Fruit fly (Drosophila melanogaster) whole organism, embryonic: ENCODE data around the gene Or67d.

ENCODE experiments used
- Antp ChIP-seq: fragments of 200-800 bp; sonication (Bioruptor generic); optimal IDR thresholded peaks from 3 replicates; lab custom pipeline; 2016; ENCODE audit warnings: missing biosample characterization, missing genetic modification characterization
- CG11695 ChIP-seq: fragments of 200-800 bp; sonication (Bioruptor generic); IDR thresholded peaks from 3 replicates; pipeline ENCODE4 v1.3.6; 2022; ENCODE audit warnings: missing biosample characterization, missing genetic modification characterization
- CG12299 ChIP-seq: fragments of 200-800 bp; sonication (Bioruptor generic); optimal IDR thresholded peaks from 2 replicates; lab custom pipeline; 2018; ENCODE audit warnings: missing biosample characterization, mild to moderate bottlenecking, missing genetic modification characterization
- CG12744 ChIP-seq: fragments of 200-800 bp; sonication (Bioruptor generic); optimal IDR thresholded peaks from 2 replicates; lab custom pipeline; 2016; ENCODE audit warnings: missing biosample characterization, missing genetic modification characterization
- CG15073 ChIP-seq: fragments of 200-800 bp; sonication (Bioruptor generic); optimal IDR thresholded peaks from 2 replicates; lab custom pipeline; 2016; ENCODE audit warnings: missing biosample characterization, missing genetic modification characterization
- CG15269 ChIP-seq: fragments of 200-800 bp; sonication (Bioruptor generic); optimal IDR thresholded peaks from 2 replicates; lab custom pipeline; 2018; ENCODE audit warnings: missing biosample characterization, mild to moderate bottlenecking, missing genetic modification characterization, moderate library complexity
- CG16813 ChIP-seq: fragments of 200-800 bp; sonication (Bioruptor generic); IDR thresholded peaks from 3 replicates; pipeline ENCODE4 v1.3.6; 2022; ENCODE audit warnings: missing biosample characterization, missing genetic modification characterization; ENCODE audit not compliant: partially characterized antibody
- CG17829 ChIP-seq: fragments of 200-800 bp; optimal IDR thresholded peaks from 2 replicates; lab custom pipeline; 2019; ENCODE audit warnings: missing biosample characterization, mild to moderate bottlenecking, missing genetic modification characterization, moderate library complexity
- CG2199 ChIP-seq: fragments of 200-800 bp; sonication (Bioruptor generic); IDR thresholded peaks from 3 replicates; pipeline ENCODE4 v1.3.6; 2022; ENCODE audit warnings: missing biosample characterization, missing genetic modification characterization
- CG2889 ChIP-seq: fragments of 200-800 bp; sonication (Bioruptor generic); IDR thresholded peaks from 3 replicates; pipeline ENCODE4 v1.3.6; 2022; ENCODE audit warnings: missing biosample characterization, missing genetic modification characterization
- CG31365 ChIP-seq: fragments of 200-800 bp; sonication (Bioruptor generic); optimal IDR thresholded peaks from 2 replicates; lab custom pipeline; 2018; ENCODE audit warnings: missing biosample characterization, mild to moderate bottlenecking, missing genetic modification characterization
- CG6175 ChIP-seq: fragments of 200-800 bp; sonication (Bioruptor generic); IDR thresholded peaks from 3 replicates; pipeline ENCODE4 v1.3.6; 2022; ENCODE audit warnings: missing biosample characterization, missing genetic modification characterization
- CG7786 ChIP-seq: fragments of 200-800 bp; sonication (Bioruptor generic); optimal IDR thresholded peaks from 2 replicates; lab custom pipeline; 2016; ENCODE audit warnings: missing biosample characterization, missing genetic modification characterization
- CG8478 ChIP-seq: fragments of >200 bp; optimal IDR thresholded peaks from 2 replicates; lab custom pipeline; 2018
- CG8944 ChIP-seq: fragments of 200-800 bp; sonication (Bioruptor generic); optimal IDR thresholded peaks from 3 replicates; lab custom pipeline; 2016; ENCODE audit warnings: missing biosample characterization, missing genetic modification characterization
- CTCF ChIP-seq: fragments of 200-800 bp; sonication (Bioruptor generic); optimal IDR thresholded peaks from 2 replicates; lab custom pipeline; 2017; ENCODE audit warnings: missing biosample characterization, mild to moderate bottlenecking, missing genetic modification characterization, moderate library complexity
- Deaf1 ChIP-seq: fragments of 200-800 bp; optimal IDR thresholded peaks from 3 replicates; lab custom pipeline; 2019; ENCODE audit warnings: missing biosample characterization, mild to moderate bottlenecking, missing genetic modification characterization, moderate library complexity
- Dfd ChIP-seq, 2 experiments: fragments of >200 bp; optimal IDR thresholded peaks; 2 replicates each; lab custom pipeline; 2017; ENCODE audit warnings: missing biosample characterization in 2 of 2, missing genetic modification characterization in 2 of 2
- HLH4C ChIP-seq: fragments of 200-800 bp; sonication (Bioruptor generic); IDR thresholded peaks from 3 replicates; pipeline ENCODE4 v1.3.6; 2022; ENCODE audit warnings: missing biosample characterization, missing genetic modification characterization; ENCODE audit not compliant: partially characterized antibody
- HLH54F ChIP-seq: fragments of 200-800 bp; sonication (Bioruptor generic); optimal IDR thresholded peaks from 3 replicates; lab custom pipeline; 2016; ENCODE audit warnings: missing biosample characterization, missing genetic modification characterization
- Lim3 ChIP-seq: fragments of 200-800 bp; sonication (Bioruptor generic); IDR thresholded peaks from 2 replicates; pipeline ENCODE4 v1.3.6; 2022; ENCODE audit warnings: missing biosample characterization, missing genetic modification characterization
- MESR4 ChIP-seq: fragments of 200-800 bp; sonication (Bioruptor generic); optimal IDR thresholded peaks from 2 replicates; lab custom pipeline; 2018; ENCODE audit warnings: missing biosample characterization, mild to moderate bottlenecking, missing genetic modification characterization, moderate library complexity
- NC2α ChIP-seq: fragments of 200-800 bp; sonication (Bioruptor generic); optimal IDR thresholded peaks from 2 replicates; lab custom pipeline; 2016; ENCODE audit warnings: missing biosample characterization, missing genetic modification characterization
- NK7.1 ChIP-seq: fragments of 200-800 bp; sonication (Bioruptor generic); optimal IDR thresholded peaks from 3 replicates; lab custom pipeline; 2016; ENCODE audit warnings: missing biosample characterization, missing genetic modification characterization
- Nf-YB ChIP-seq: fragments of 200-800 bp; sonication (Bioruptor generic); optimal IDR thresholded peaks from 3 replicates; lab custom pipeline; 2019; ENCODE audit warnings: missing biosample characterization, mild to moderate bottlenecking, missing genetic modification characterization, moderate library complexity
- Spps ChIP-seq: fragments of 200-800 bp; sonication (Bioruptor generic); optimal IDR thresholded peaks from 2 replicates; lab custom pipeline; 2018; ENCODE audit warnings: missing biosample characterization, mild to moderate bottlenecking, missing genetic modification characterization
- Tbp ChIP-seq: fragments of >200 bp; optimal IDR thresholded peaks from 2 replicates; lab custom pipeline; 2018; ENCODE audit warnings: missing biosample characterization, missing genetic modification characterization
- abd-A ChIP-seq: fragments of 200-800 bp; sonication (Bioruptor generic); optimal IDR thresholded peaks from 3 replicates; lab custom pipeline; 2019; ENCODE audit warnings: missing biosample characterization, mild to moderate bottlenecking, missing genetic modification characterization, moderate library complexity
- bowl ChIP-seq: fragments of 200-800 bp; sonication (Bioruptor generic); IDR thresholded peaks from 2 replicates; pipeline ENCODE4 v1.3.6; 2022; ENCODE audit warnings: missing biosample characterization, missing genetic modification characterization
- cato ChIP-seq: fragments of 200-800 bp; sonication (Bioruptor generic); optimal IDR thresholded peaks from 2 replicates; lab custom pipeline; 2016; ENCODE audit warnings: missing biosample characterization, missing genetic modification characterization, borderline replicate concordance
- cg ChIP-seq: fragments of 200-800 bp; sonication (Bioruptor generic); optimal IDR thresholded peaks from 3 replicates; lab custom pipeline; 2019; ENCODE audit warnings: missing biosample characterization, mild to moderate bottlenecking, missing genetic modification characterization, moderate library complexity
- croc ChIP-seq: fragments of 200-800 bp; sonication (Bioruptor generic); conservative IDR thresholded peaks from 3 replicates; pipeline ENCODE4 v1.3.6; 2022; ENCODE audit warnings: missing biosample characterization, missing genetic modification characterization
- cwo ChIP-seq: fragments of 200-800 bp; sonication (Bioruptor generic); optimal IDR thresholded peaks from 3 replicates; lab custom pipeline; 2017; ENCODE audit warnings: missing biosample characterization, missing genetic modification characterization, mild to moderate bottlenecking, moderate library complexity, missing genetic modification reagents
- ewg ChIP-seq: fragments of 200-800 bp; sonication (Bioruptor generic); optimal IDR thresholded peaks from 3 replicates; lab custom pipeline; 2017; ENCODE audit warnings: mild to moderate bottlenecking, missing biosample characterization, missing genetic modification reagents, missing genetic modification characterization
- fd3F ChIP-seq: fragments of 200-800 bp; sonication (Bioruptor generic); optimal IDR thresholded peaks from 2 replicates; lab custom pipeline; 2018; ENCODE audit warnings: missing biosample characterization, mild to moderate bottlenecking, missing genetic modification characterization, moderate library complexity
- grn ChIP-seq: fragments of 200-800 bp; sonication (Bioruptor generic); optimal IDR thresholded peaks from 3 replicates; lab custom pipeline; 2017; ENCODE audit warnings: missing biosample characterization, missing genetic modification characterization
- jing ChIP-seq: fragments of 200-800 bp; sonication (Bioruptor generic); optimal IDR thresholded peaks from 2 replicates; lab custom pipeline; 2018; ENCODE audit warnings: missing biosample characterization, mild to moderate bottlenecking, missing genetic modification characterization
- lov ChIP-seq, 2 experiments: fragments of 200-800 bp in 1 of 2; fragments of >200 bp in 1 of 2; sonication (Bioruptor generic) in 1 of 2; IDR thresholded peaks in 1 of 2; optimal IDR thresholded peaks in 1 of 2; 2 replicates in 1 of 2; 3 replicates in 1 of 2; pipeline versions ENCODE4 v1.3.6 to Lab custom; 2017 to 2022; ENCODE audit warnings: missing biosample characterization in 1 of 2, missing genetic modification characterization in 1 of 2
- nerfin-1 ChIP-seq: fragments of 200-800 bp; sonication (Bioruptor generic); optimal IDR thresholded peaks from 3 replicates; lab custom pipeline; 2019; ENCODE audit warnings: missing biosample characterization, mild to moderate bottlenecking, missing genetic modification characterization, moderate library complexity
- oc ChIP-seq: fragments of 200-800 bp; sonication (Bioruptor generic); optimal IDR thresholded peaks from 2 replicates; lab custom pipeline; 2018; ENCODE audit warnings: missing biosample characterization, mild to moderate bottlenecking, missing genetic modification characterization, moderate library complexity
- pan ChIP-seq, 4 experiments: fragments of >200 bp in 3 of 4; fragments of 200-800 bp in 1 of 4; sonication (Bioruptor generic) in 1 of 4; optimal IDR thresholded peaks in 3 of 4; IDR thresholded peaks in 1 of 4; 2 replicates each; pipeline versions ENCODE4 v1.3.6 to Lab custom; 2017 to 2022; ENCODE audit warnings: missing biosample characterization in 2 of 4, missing genetic modification characterization in 2 of 4, mixed read lengths in 1 of 4
- pb ChIP-seq: fragments of 200-800 bp; sonication (Bioruptor generic); optimal IDR thresholded peaks from 3 replicates; lab custom pipeline; 2016; ENCODE audit warnings: missing biosample characterization, missing genetic modification characterization
- pfk ChIP-seq: fragments of 200-800 bp; sonication (Bioruptor generic); optimal IDR thresholded peaks from 2 replicates; lab custom pipeline; 2018; ENCODE audit warnings: missing biosample characterization, mild to moderate bottlenecking, missing genetic modification characterization, moderate library complexity
- psq ChIP-seq: fragments of 200-800 bp; sonication (Bioruptor generic); optimal IDR thresholded peaks from 2 replicates; lab custom pipeline; 2017; ENCODE audit warnings: missing biosample characterization, missing genetic modification characterization
- ranshi ChIP-seq: fragments of 200-800 bp; sonication (Bioruptor generic); IDR thresholded peaks from 2 replicates; pipeline ENCODE4 v1.3.6; 2022; ENCODE audit warnings: missing biosample characterization, missing genetic modification characterization
- sisA ChIP-seq: fragments of 200-800 bp; sonication (Bioruptor generic); IDR thresholded peaks from 2 replicates; pipeline ENCODE4 v1.3.6; 2022; ENCODE audit warnings: missing biosample characterization, missing genetic modification characterization
- sna ChIP-seq: fragments of 200-800 bp; sonication (Bioruptor generic); IDR thresholded peaks from 2 replicates; pipeline ENCODE4 v1.3.6; 2022; ENCODE audit warnings: missing biosample characterization, missing genetic modification characterization; ENCODE audit not compliant: partially characterized antibody
- sqz ChIP-seq: fragments of 200-800 bp; sonication (Bioruptor generic); optimal IDR thresholded peaks from 3 replicates; lab custom pipeline; 2018; ENCODE audit warnings: missing biosample characterization, mild to moderate bottlenecking, missing genetic modification characterization
- stc ChIP-seq: fragments of 200-800 bp; sonication (Bioruptor generic); IDR thresholded peaks from 2 replicates; pipeline ENCODE4 v1.3.6; 2022; ENCODE audit warnings: missing biosample characterization, missing genetic modification characterization
- zen2 ChIP-seq: fragments of 200-800 bp; sonication (Bioruptor generic); IDR thresholded peaks from 3 replicates; pipeline ENCODE4 v1.3.6; 2022; ENCODE audit warnings: missing biosample characterization, missing genetic modification characterization; ENCODE audit not compliant: partially characterized antibody

Or67d gene

DNA sequence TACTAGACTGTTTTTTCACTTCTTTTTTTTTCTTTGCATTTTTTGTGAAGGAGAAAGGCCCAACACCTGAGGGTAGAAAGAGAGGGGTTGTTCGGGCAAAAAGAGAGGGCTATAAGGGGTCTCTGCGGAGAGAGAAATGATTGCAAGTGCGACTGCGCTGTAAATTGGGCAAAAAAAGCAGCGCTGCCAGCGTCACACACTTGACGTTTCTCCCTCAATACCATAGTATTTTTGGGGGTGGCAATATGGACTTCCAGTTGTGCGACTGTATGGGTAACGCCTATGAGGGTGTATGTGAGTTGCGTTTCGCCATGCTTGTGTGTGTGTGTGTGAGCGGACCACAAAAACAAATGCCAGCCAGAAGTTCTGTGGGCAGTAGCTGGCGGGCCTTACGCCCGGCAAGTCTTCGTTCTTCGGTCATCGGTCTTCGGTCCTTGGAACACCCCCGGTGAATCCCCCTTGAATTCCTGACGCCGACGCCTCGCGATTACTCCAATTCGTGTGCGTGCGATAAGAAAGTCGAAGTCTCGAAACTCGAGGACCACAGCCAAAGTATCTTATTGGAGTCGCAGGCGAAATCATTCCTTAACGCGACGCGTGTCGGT is 33.4 kb downstream of the Or67d start:
- TF ChIP-seq CG7786 (no peak), bowl (GFP tag; lab: Robert Waterston, UW) (no peak), stc (GFP tag; lab: Robert Waterston, UW) (no peak), psq (GFP tag; lab: Kevin White, UChicago) (no peak), cwo (GFP tag; lab: Kevin White, UChicago) (no peak), Spps (tag; lab: Kevin White, UChicago) (no peak), oc (tag; lab: Kevin White, UChicago) (no peak), lov (optimal IDR thresholded peaks at IDR 0.05; lab: Kevin White, UChicago) (no peak), lov (GFP tag; IDR thresholded peaks at IDR 0.05; lab: Robert Waterston, UW) (0 out of 3 replicates have a peak, but pooled peaks have one; percentile 22), jing (GFP tag; lab: Kevin White, UChicago) (no peak), ewg (peak; percentile 91), Lim3 (GFP tag; lab: Robert Waterston, UW) (no peak), CG17829 (no peak), HLH4C (GFP tag; lab: Robert Waterston, UW) (no peak), NK7.1 (GFP tag; lab: Kevin White, UChicago) (no peak), CG16813 (GFP tag; lab: Robert Waterston, UW) (no peak), CTCF (GFP tag; lab: Kevin White, UChicago) (no peak), grn (GFP tag; lab: Kevin White, UChicago) (no peak), CG12299 (tag; lab: Kevin White, UChicago) (no peak), CG15073 (GFP tag; lab: Kevin White, UChicago) (no peak), sqz (GFP tag; lab: Kevin White, UChicago) (peak; percentile 95), pfk (no peak), fd3F (GFP tag; lab: Kevin White, UChicago) (no peak), CG12744 (GFP tag; lab: Kevin White, UChicago) (no peak), CG2199 (GFP tag; lab: Robert Waterston, UW) (no peak), pan (optimal IDR thresholded peaks at IDR 0.05; lab: Kevin White, UChicago) (no peak), pan (GFP tag; optimal IDR thresholded peaks at IDR 0.05 in 1 of 2, IDR thresholded peaks at IDR 0.05 in 1 of 2) (no peak), ranshi (GFP tag; lab: Robert Waterston, UW) (no peak), nerfin-1 (tag; lab: Kevin White, UChicago) (peak; percentile 18), CG6175 (GFP tag; lab: Robert Waterston, UW) (no peak), sisA (GFP tag; lab: Robert Waterston, UW) (no peak), Deaf1 (tag; lab: Kevin White, UChicago) (peak; percentile 81), NC2α (GFP tag; lab: Kevin White, UChicago) (no peak), croc (GFP tag; lab: Robert Waterston, UW) (no peak), MESR4 (no peak), abd-A (tag; lab: Kevin White, UChicago) (peak; percentile 35), CG8478 (lab: Kevin White, UChicago) (no peak), CG31365 (tag; lab: Kevin White, UChicago) (no peak), sna (no peak), Nf-YB (peak; percentile 49), Dfd (GFP tag; optimal IDR thresholded peaks at IDR 0.05; lab: Kevin White, UChicago) (no peak), HLH54F (GFP tag; lab: Kevin White, UChicago) (no peak), cato (GFP tag; lab: Kevin White, UChicago) (no peak), CG15269 (tag; lab: Kevin White, UChicago) (no peak), CG8944 (GFP tag; lab: Kevin White, UChicago) (no peak), CG2889 (GFP tag; lab: Robert Waterston, UW) (no peak), Antp (GFP tag; lab: Kevin White, UChicago) (no peak), zen2 (0 out of 3 replicates have a peak, but pooled peaks have one; percentile 21), CG11695 (no peak), cg (GFP tag; lab: Kevin White, UChicago) (peak; percentile 76), pb (GFP tag; lab: Kevin White, UChicago) (no peak), Tbp (GFP tag; lab: Kevin White, UChicago) (no peak)
